Fruit fly (Drosophila melanogaster) whole organism, embryonic: ENCODE results near the gene Hn.

Experiments
- BtbVII ChIP-seq: fragments of 200-800 bp; sonication (Bioruptor generic); optimal IDR thresholded peaks from 3 replicates; lab custom pipeline; 2017; ENCODE audit warnings: missing biosample characterization, mild to moderate bottlenecking, missing genetic modification characterization
- CG10209 ChIP-seq: fragments of 200-800 bp; sonication (Bioruptor generic); optimal IDR thresholded peaks from 3 replicates; lab custom pipeline; 2017; ENCODE audit warnings: missing biosample characterization, mild to moderate bottlenecking, missing genetic modification characterization, missing genetic modification reagents
- CG10267 ChIP-seq: fragments of 200-800 bp; sonication (Bioruptor generic); optimal IDR thresholded peaks from 2 replicates; lab custom pipeline; 2018; ENCODE audit warnings: missing biosample characterization, mild to moderate bottlenecking, missing genetic modification characterization, moderate library complexity
- CG11093 ChIP-seq: fragments of 200-800 bp; sonication (Bioruptor generic); IDR thresholded peaks from 3 replicates; pipeline ENCODE4 v1.3.6; 2022; ENCODE audit warnings: missing biosample characterization, missing genetic modification characterization
- CG12659 ChIP-seq: fragments of 200-800 bp; sonication (Bioruptor generic); optimal IDR thresholded peaks from 3 replicates; lab custom pipeline; 2017; ENCODE audit warnings: mild to moderate bottlenecking, missing biosample characterization, missing genetic modification reagents, missing genetic modification characterization
- CG12769 ChIP-seq: fragments of 200-800 bp; sonication (Bioruptor generic); optimal IDR thresholded peaks from 2 replicates; lab custom pipeline; 2019; ENCODE audit warnings: missing biosample characterization, mild to moderate bottlenecking, missing genetic modification characterization, moderate library complexity
- CG2202 ChIP-seq: fragments of 200-800 bp; sonication (Bioruptor generic); optimal IDR thresholded peaks from 2 replicates; lab custom pipeline; 2018; ENCODE audit warnings: missing biosample characterization, mild to moderate bottlenecking, missing genetic modification characterization
- CG43689 ChIP-seq: fragments of 200-800 bp; sonication (Bioruptor generic); IDR thresholded peaks from 2 replicates; pipeline ENCODE4 v1.3.6; 2022; ENCODE audit warnings: missing biosample characterization, missing genetic modification characterization
- CG4424 ChIP-seq: fragments of 200-800 bp; sonication (Bioruptor generic); optimal IDR thresholded peaks from 3 replicates; lab custom pipeline; 2016; ENCODE audit warnings: missing biosample characterization, missing genetic modification characterization
- CG4730 ChIP-seq: fragments of 200-800 bp; sonication (Bioruptor generic); IDR thresholded peaks from 2 replicates; pipeline ENCODE4 v1.3.6; 2022; ENCODE audit warnings: missing biosample characterization, missing genetic modification characterization
- CG6175 ChIP-seq: fragments of 200-800 bp; sonication (Bioruptor generic); IDR thresholded peaks from 3 replicates; pipeline ENCODE4 v1.3.6; 2022; ENCODE audit warnings: missing biosample characterization, missing genetic modification characterization
- CG6791 ChIP-seq: fragments of 200-800 bp; sonication (Bioruptor generic); IDR thresholded peaks from 3 replicates; pipeline ENCODE4 v1.3.6; 2022; ENCODE audit warnings: missing biosample characterization, missing genetic modification characterization; ENCODE audit not compliant: partially characterized antibody
- CG7987 ChIP-seq: fragments of 200-800 bp; sonication (Bioruptor generic); optimal IDR thresholded peaks from 2 replicates; lab custom pipeline; 2018; ENCODE audit warnings: missing biosample characterization, mild to moderate bottlenecking, missing genetic modification characterization, moderate library complexity
- CG8281 ChIP-seq: fragments of 200-800 bp; sonication (Bioruptor generic); optimal IDR thresholded peaks from 2 replicates; lab custom pipeline; 2018; ENCODE audit warnings: missing biosample characterization, mild to moderate bottlenecking, missing genetic modification characterization, moderate library complexity
- CG9797 ChIP-seq: fragments of 200-800 bp; sonication (Bioruptor generic); optimal IDR thresholded peaks from 3 replicates; lab custom pipeline; 2018; ENCODE audit warnings: missing biosample characterization, mild to moderate bottlenecking, missing genetic modification characterization
- Camta ChIP-seq: fragments of 200-800 bp; sonication (Bioruptor generic); optimal IDR thresholded peaks from 2 replicates; lab custom pipeline; 2016; ENCODE audit warnings: missing biosample characterization, missing genetic modification characterization
- Chrac-16 ChIP-seq: fragments of 200-800 bp; sonication (Bioruptor generic); optimal IDR thresholded peaks from 3 replicates; lab custom pipeline; 2016; ENCODE audit warnings: missing biosample characterization, missing genetic modification characterization
- Eip74EF ChIP-seq, 2 experiments: fragments of 200-800 bp in 1 of 2; fragments of >200 bp in 1 of 2; sonication (Bioruptor generic) in 1 of 2; optimal IDR thresholded peaks; 2 replicates each; lab custom pipeline; 2017 to 2019; ENCODE audit warnings: missing biosample characterization in 2 of 2, missing genetic modification characterization in 2 of 2, mild to moderate bottlenecking in 1 of 2, moderate library complexity in 1 of 2
- Gug ChIP-seq: fragments of 200-800 bp; sonication (Bioruptor generic); IDR thresholded peaks from 4 replicates; pipeline ENCODE4 v1.3.6; 2022; ENCODE audit warnings: missing biosample characterization, missing genetic modification characterization
- HLHmδ ChIP-seq: fragments of 200-800 bp; sonication (Bioruptor generic); optimal IDR thresholded peaks from 2 replicates; lab custom pipeline; 2018; ENCODE audit warnings: missing biosample characterization, mild to moderate bottlenecking, missing genetic modification characterization, moderate library complexity
- Hr39 ChIP-seq: fragments of >200 bp; optimal IDR thresholded peaks from 2 replicates; lab custom pipeline; 2017
- Hr51 ChIP-seq, 2 experiments: fragments of 200-800 bp; sonication (Bioruptor generic); optimal IDR thresholded peaks; 2 replicates in 1 of 2; 3 replicates in 1 of 2; lab custom pipeline; 2016 to 2018; ENCODE audit warnings: missing biosample characterization in 2 of 2, missing genetic modification characterization in 2 of 2, mild to moderate bottlenecking in 1 of 2, moderate library complexity in 1 of 2
- Hsf ChIP-seq: fragments of 200-800 bp; sonication (Bioruptor generic); optimal IDR thresholded peaks from 3 replicates; lab custom pipeline; 2016; ENCODE audit warnings: missing biosample characterization, missing genetic modification characterization
- NC2β ChIP-seq: fragments of 200-800 bp; sonication (Bioruptor generic); optimal IDR thresholded peaks from 2 replicates; lab custom pipeline; 2016; ENCODE audit warnings: missing biosample characterization, missing genetic modification characterization
- NK7.1 ChIP-seq: fragments of 200-800 bp; sonication (Bioruptor generic); optimal IDR thresholded peaks from 3 replicates; lab custom pipeline; 2016; ENCODE audit warnings: missing biosample characterization, missing genetic modification characterization
- NfI ChIP-seq: fragments of 200-800 bp; sonication (Bioruptor generic); optimal IDR thresholded peaks from 3 replicates; lab custom pipeline; 2018; ENCODE audit warnings: missing biosample characterization, mild to moderate bottlenecking, missing genetic modification characterization, moderate library complexity
- Spps ChIP-seq: fragments of 200-800 bp; sonication (Bioruptor generic); optimal IDR thresholded peaks from 2 replicates; lab custom pipeline; 2018; ENCODE audit warnings: missing biosample characterization, mild to moderate bottlenecking, missing genetic modification characterization
- Xrp1 ChIP-seq: fragments of 200-800 bp; sonication (Bioruptor generic); IDR thresholded peaks from 2 replicates; pipeline ENCODE4 v1.3.6; 2022; ENCODE audit warnings: missing biosample characterization, missing genetic modification characterization
- ac ChIP-seq: fragments of 200-800 bp; sonication (Bioruptor generic); optimal IDR thresholded peaks from 3 replicates; lab custom pipeline; 2017; ENCODE audit warnings: missing biosample characterization, mild to moderate bottlenecking, missing genetic modification characterization
- chinmo ChIP-seq: fragments of 200-800 bp; sonication (Bioruptor generic); IDR thresholded peaks from 4 replicates; pipeline ENCODE4 v1.3.6; 2022; ENCODE audit warnings: missing biosample characterization, missing genetic modification characterization; ENCODE audit not compliant: partially characterized antibody
- esg ChIP-seq: fragments of 200-800 bp; sonication (Bioruptor generic); conservative IDR thresholded peaks from 2 replicates; pipeline ENCODE4 v1.3.6; 2022; ENCODE audit warnings: missing biosample characterization, missing genetic modification characterization
- ftz-f1 ChIP-seq: fragments of 200-800 bp; sonication (Bioruptor generic); optimal IDR thresholded peaks from 2 replicates; lab custom pipeline; 2016; ENCODE audit warnings: missing biosample characterization, missing genetic modification characterization
- gcm ChIP-seq: fragments of 200-800 bp; sonication (Bioruptor generic); optimal IDR thresholded peaks from 2 replicates; lab custom pipeline; 2019; ENCODE audit warnings: missing biosample characterization, mild to moderate bottlenecking, missing genetic modification characterization, moderate library complexity
- gsb-n ChIP-seq: fragments of 200-800 bp; sonication (Bioruptor generic); optimal IDR thresholded peaks from 3 replicates; lab custom pipeline; 2018; ENCODE audit warnings: missing biosample characterization, mild to moderate bottlenecking, missing genetic modification characterization
- her ChIP-seq: fragments of 200-800 bp; sonication (Bioruptor generic); optimal IDR thresholded peaks from 2 replicates; lab custom pipeline; 2016; ENCODE audit warnings: missing biosample characterization, missing genetic modification characterization
- ind ChIP-seq: fragments of 200-800 bp; sonication (Bioruptor generic); optimal IDR thresholded peaks from 3 replicates; lab custom pipeline; 2016; ENCODE audit warnings: missing biosample characterization, missing genetic modification characterization
- pan ChIP-seq, 4 experiments: fragments of >200 bp in 3 of 4; fragments of 200-800 bp in 1 of 4; sonication (Bioruptor generic) in 1 of 4; optimal IDR thresholded peaks in 3 of 4; IDR thresholded peaks in 1 of 4; 2 replicates each; pipeline versions ENCODE4 v1.3.6 to Lab custom; 2017 to 2022; ENCODE audit warnings: missing biosample characterization in 2 of 4, missing genetic modification characterization in 2 of 4, mixed read lengths in 1 of 4
- sd ChIP-seq: fragments of 200-800 bp; sonication (Bioruptor generic); optimal IDR thresholded peaks from 3 replicates; lab custom pipeline; 2018; ENCODE audit warnings: missing biosample characterization, mild to moderate bottlenecking, missing genetic modification characterization, moderate library complexity
- slbo ChIP-seq: fragments of 200-800 bp; sonication (Bioruptor generic); IDR thresholded peaks from 2 replicates; pipeline ENCODE4 v1.3.6; 2022; ENCODE audit warnings: missing biosample characterization, missing genetic modification characterization
- so ChIP-seq: fragments of 200-800 bp; sonication (Bioruptor generic); IDR thresholded peaks from 3 replicates; pipeline ENCODE4 v1.3.6; 2022; ENCODE audit warnings: missing biosample characterization, missing genetic modification characterization
- wek ChIP-seq: fragments of 200-800 bp; sonication (Bioruptor generic); optimal IDR thresholded peaks from 3 replicates; lab custom pipeline; 2018; ENCODE audit warnings: missing biosample characterization, mild to moderate bottlenecking, missing genetic modification characterization, moderate library complexity

Gene Hn

dm6 chr3L:7783383-7783782, 23.1 kb downstream of the Hn start (continued):
- TF ChIP-seq Chrac-16 (GFP tag; lab: Kevin White, UChicago): no peak
- no peak for TF ChIP-seq Spps
- peak; percentile 4 for TF ChIP-seq Hsf (GFP tag; lab: Kevin White, UChicago)
- TF ChIP-seq Gug (GFP tag; lab: Robert Waterston, UW): 0 out of 4 replicates have a peak, but pooled peaks have one; percentile 15
- peak; percentile 6 for TF ChIP-seq BtbVII
- TF ChIP-seq CG9797 (GFP tag; lab: Kevin White, UChicago): no peak
- TF ChIP-seq ac (GFP tag; lab: Kevin White, UChicago): no peak
- TF ChIP-seq CG7987: no peak
- TF ChIP-seq CG10209 (GFP tag; lab: Kevin White, UChicago): peak; percentile 30
- no peak for TF ChIP-seq CG10267
- no peak for TF ChIP-seq NK7.1 (GFP tag; lab: Kevin White, UChicago)
- TF ChIP-seq pan (optimal IDR thresholded peaks at IDR 0.05; lab: Kevin White, UChicago): no peak
- TF ChIP-seq pan (GFP tag; optimal IDR thresholded peaks at IDR 0.05 in 1 of 2, IDR thresholded peaks at IDR 0.05 in 1 of 2): peak in 1 of 2 experiments; percentile 40
- TF ChIP-seq HLHmδ (GFP tag; lab: Kevin White, UChicago): no peak
- no peak for TF ChIP-seq gcm (GFP tag; lab: Kevin White, UChicago)
- no peak for TF ChIP-seq NfI
- TF ChIP-seq Camta (GFP tag; lab: Kevin White, UChicago): no peak
- TF ChIP-seq CG6791 (GFP tag; lab: Robert Waterston, UW): no peak
- TF ChIP-seq CG12659: peak; percentile 4
- TF ChIP-seq CG12769: no peak
- TF ChIP-seq CG4730 (GFP tag; lab: Robert Waterston, UW): 0 out of 2 replicates have a peak, but pooled peaks have one; percentile 27
- TF ChIP-seq Hr51 (GFP tag; optimal IDR thresholded peaks at IDR 0.05; lab: Kevin White, UChicago): peak in 1 of 2 experiments; percentile 53
- TF ChIP-seq CG4424 (GFP tag; lab: Kevin White, UChicago): no peak
- 0 out of 2 replicates have a peak, but pooled peaks have one; percentile 37 for TF ChIP-seq esg (GFP tag; lab: Robert Waterston, UW)
- TF ChIP-seq CG6175: no peak
- no peak for TF ChIP-seq Hr39 (lab: Kevin White, UChicago)
- no peak for TF ChIP-seq NC2β (GFP tag; lab: Kevin White, UChicago)
- peak; percentile 52; the same call in 1 of the 3 replicates for TF ChIP-seq so (GFP tag; lab: Robert Waterston, UW)
- TF ChIP-seq her: no peak
- TF ChIP-seq, all 482 proteins: peak for 77

dm6 chr3L:7786263-7786662, 26.0 kb downstream of the Hn start:
- TF ChIP-seq Eip74EF (GFP tag; optimal IDR thresholded peaks at IDR 0.05; lab: Kevin White, UChicago) (peak in 1 of 2 experiments; percentile 88), ftz-f1 (GFP tag; lab: Kevin White, UChicago) (peak; percentile 10), slbo (GFP tag; lab: Robert Waterston, UW) (no peak), ind (GFP tag; lab: Kevin White, UChicago) (no peak), Xrp1 (GFP tag; lab: Robert Waterston, UW) (no peak), chinmo (peak; percentile 84; the same call in 1 of the 4 replicates), CG2202 (tag; lab: Kevin White, UChicago) (no peak), CG43689 (GFP tag; lab: Robert Waterston, UW) (no peak), sd (tag; lab: Kevin White, UChicago) (peak; percentile 87), CG8281 (tag; lab: Kevin White, UChicago) (no peak), gsb-n (tag; lab: Kevin White, UChicago) (no peak), CG11093 (no peak), wek (GFP tag; lab: Kevin White, UChicago) (no peak)
- TF ChIP-seq, all 482 proteins: peak for 4
